Worm (Caenorhabditis elegans) whole organism, L4 larva: ENCODE results near the gene F37B4.10.
A peak's percentile ranks its signal among the peaks of the same experiment; 100 is the strongest.

Source experiments
- F10B5.3 ChIP-seq: sonication (generic microtip); optimal IDR thresholded peaks from 2 replicates; lab custom pipeline; 2016; ENCODE audit warnings: mild to moderate bottlenecking, missing genetic modification characterization, missing compliant biosample characterization
- F44E2.7 ChIP-seq: fragments of 200-800 bp; sonication (Bioruptor generic); IDR thresholded peaks from 2 replicates; pipeline ENCODE4 v2.1.2; 2022; ENCODE audit warnings: missing genetic modification characterization, missing compliant biosample characterization
- R02D3.7 ChIP-seq: fragments of 150-350 bp; sonication (generic microtip); optimal IDR thresholded peaks from 3 replicates; lab custom pipeline; 2014; ENCODE audit warnings: missing biosample characterization, missing genetic modification characterization
- T26A8.4 ChIP-seq: fragments of 200-800 bp; sonication (Bioruptor generic); IDR thresholded peaks from 2 replicates; pipeline ENCODE4 v1.3.6; 2022; ENCODE audit warnings: missing genetic modification characterization, missing compliant biosample characterization
- Y105C5A.15 ChIP-seq: fragments of 200-800 bp; sonication (Bioruptor generic); IDR thresholded peaks from 2 replicates; pipeline ENCODE4 v1.3.6; 2022; ENCODE audit warnings: missing genetic modification characterization, missing compliant biosample characterization
- Y48G9A.11 ChIP-seq: fragments of 200-800 bp; sonication (Bioruptor generic); IDR thresholded peaks from 2 replicates; pipeline ENCODE4 v1.3.6; 2022; ENCODE audit warnings: missing genetic modification reagents, missing genetic modification characterization, missing compliant biosample characterization
- Y5F2A.4 ChIP-seq: fragments of 200-800 bp; sonication (Bioruptor generic); optimal IDR thresholded peaks from 2 replicates; lab custom pipeline; 2018; ENCODE audit warnings: mild to moderate bottlenecking, missing genetic modification characterization, missing compliant biosample characterization
- Y75B8A.6 ChIP-seq: fragments of 200-800 bp; sonication (Bioruptor generic); IDR thresholded peaks from 2 replicates; pipeline ENCODE4 v1.3.6; 2022; ENCODE audit warnings: missing genetic modification reagents, missing genetic modification characterization, missing compliant biosample characterization
- aha-1 ChIP-seq: fragments of 150-350 bp; peaks from one replicate; lab custom pipeline; 2014; ENCODE audit warnings: missing biosample characterization, missing genetic modification characterization
- arid-1 ChIP-seq: fragments of 200-800 bp; sonication (Bioruptor generic); conservative IDR thresholded peaks from 2 replicates; pipeline ENCODE4 v1.3.6; 2022; ENCODE audit warnings: missing genetic modification reagents, missing genetic modification characterization, missing compliant biosample characterization
- attf-4 ChIP-seq: sonication (generic microtip); optimal IDR thresholded peaks from 3 replicates; lab custom pipeline; 2017; ENCODE audit warnings: missing biosample characterization, missing genetic modification characterization
- ceh-32 ChIP-seq: sonication (generic microtip); optimal IDR thresholded peaks from 2 replicates; lab custom pipeline; 2016; ENCODE audit warnings: mild to moderate bottlenecking, missing genetic modification characterization, missing compliant biosample characterization; ENCODE audit not compliant: poor library complexity
- daf-12 ChIP-seq: fragments of 150-350 bp; optimal IDR thresholded peaks from 2 replicates; lab custom pipeline; 2014; ENCODE audit warnings: missing biosample characterization, missing genetic modification reagents, missing genetic modification characterization
- daf-16 ChIP-seq, 3 experiments: sonication (generic microtip); optimal IDR thresholded peaks; 2 replicates each; lab custom pipeline; 2016 to 2017; ENCODE audit warnings: missing genetic modification characterization in 3 of 3, missing genetic modification reagents in 3 of 3, mild to moderate bottlenecking in 2 of 3, missing compliant biosample characterization in 2 of 3, missing biosample characterization in 1 of 3, moderate library complexity in 1 of 3
- dmd-6 ChIP-seq: fragments of 200-800 bp; sonication (Bioruptor generic); IDR thresholded peaks from 2 replicates; pipeline ENCODE4 v1.3.6; 2022; ENCODE audit warnings: missing genetic modification reagents, missing genetic modification characterization, missing compliant biosample characterization
- dmd-8 ChIP-seq: fragments of 200-800 bp; sonication (Bioruptor generic); IDR thresholded peaks from 2 replicates; pipeline ENCODE4 v1.3.6; 2022; ENCODE audit warnings: missing genetic modification characterization, missing compliant biosample characterization
- dpl-1 ChIP-seq: fragments of 150-350 bp; optimal IDR thresholded peaks from 2 replicates; lab custom pipeline; 2014; ENCODE audit warnings: missing biosample characterization, missing genetic modification reagents, missing genetic modification characterization
- duxl-1 ChIP-seq: sonication (generic microtip); optimal IDR thresholded peaks from 2 replicates; lab custom pipeline; 2016; ENCODE audit warnings: mild to moderate bottlenecking, missing genetic modification characterization, moderate library complexity, missing compliant biosample characterization; ENCODE audit not compliant: poor library complexity
- dve-1 ChIP-seq: sonication (generic microtip); optimal IDR thresholded peaks from 2 replicates; lab custom pipeline; 2017; ENCODE audit warnings: antibody characterized with exemption, mild to moderate bottlenecking, missing genetic modification characterization, missing compliant biosample characterization; ENCODE audit not compliant: insufficient read depth
- egl-43 ChIP-seq: fragments of 200-800 bp; sonication (Bioruptor generic); IDR thresholded peaks from 2 replicates; pipeline ENCODE4 v1.3.6; 2022; ENCODE audit warnings: missing genetic modification reagents, missing genetic modification characterization, missing compliant biosample characterization
- lim-7 ChIP-seq: fragments of 200-800 bp; sonication (Bioruptor generic); IDR thresholded peaks from 2 replicates; pipeline ENCODE4 v1.3.6; 2022; ENCODE audit warnings: missing genetic modification characterization, missing compliant biosample characterization
- lin-1 ChIP-seq: fragments of 200-800 bp; sonication (Bioruptor generic); IDR thresholded peaks from 2 replicates; pipeline ENCODE4 v1.3.6; 2022; ENCODE audit warnings: missing genetic modification reagents, missing genetic modification characterization, missing compliant biosample characterization
- lin-29 ChIP-seq: fragments of 200-800 bp; sonication (Bioruptor generic); IDR thresholded peaks from 2 replicates; pipeline ENCODE4 v1.3.6; 2022; ENCODE audit warnings: missing genetic modification reagents, missing genetic modification characterization, missing compliant biosample characterization
- mdl-1 ChIP-seq, 2 experiments: fragments of 150-350 bp in 1 of 2; sonication (generic microtip) in 1 of 2; optimal IDR thresholded peaks; 2 replicates each; lab custom pipeline; 2014 to 2017; ENCODE audit warnings: missing biosample characterization in 2 of 2, missing genetic modification characterization in 2 of 2
- mdt-29 ChIP-seq: fragments of 200-800 bp; sonication (Bioruptor generic); IDR thresholded peaks from 2 replicates; pipeline ENCODE4 v1.3.6; 2022; ENCODE audit warnings: missing genetic modification reagents, missing genetic modification characterization, missing compliant biosample characterization
- mes-2 ChIP-seq: sonication (generic microtip); optimal IDR thresholded peaks from 2 replicates; lab custom pipeline; 2016; ENCODE audit warnings: missing genotype, mild to moderate bottlenecking, missing genetic modification characterization, missing compliant biosample characterization; ENCODE audit not compliant: poor library complexity, severe bottlenecking
- mxl-2 ChIP-seq: fragments of 200-800 bp; sonication (Bioruptor generic); conservative IDR thresholded peaks from 2 replicates; pipeline ENCODE4 v1.3.6; 2022; ENCODE audit warnings: missing genetic modification reagents, missing genetic modification characterization, missing compliant biosample characterization
- nhr-11 ChIP-seq: fragments of 150-350 bp; optimal IDR thresholded peaks from 2 replicates; lab custom pipeline; 2014; ENCODE audit warnings: missing biosample characterization, missing genetic modification characterization
- nhr-28 ChIP-seq: fragments of 150-350 bp; optimal IDR thresholded peaks from 2 replicates; lab custom pipeline; 2014; ENCODE audit warnings: missing biosample characterization, missing genetic modification characterization
- nhr-41 ChIP-seq: fragments of 200-800 bp; sonication (Bioruptor generic); IDR thresholded peaks from 2 replicates; pipeline ENCODE4 v1.3.6; 2022; ENCODE audit warnings: missing genetic modification reagents, missing genetic modification characterization, missing compliant biosample characterization
- nhr-48 ChIP-seq: sonication (generic microtip); optimal IDR thresholded peaks from 2 replicates; lab custom pipeline; 2016; ENCODE audit warnings: mild to moderate bottlenecking, missing genetic modification characterization, missing compliant biosample characterization
- nhr-6 ChIP-seq: fragments of 150-350 bp; optimal IDR thresholded peaks from 2 replicates; lab custom pipeline; 2014; ENCODE audit warnings: missing biosample characterization, missing genetic modification characterization
- nhr-77 ChIP-seq: fragments of 150-350 bp; optimal IDR thresholded peaks from 2 replicates; lab custom pipeline; 2014; ENCODE audit warnings: missing biosample characterization, missing genetic modification characterization
- php-3 ChIP-seq: fragments of 200-800 bp; sonication (Bioruptor generic); IDR thresholded peaks from 2 replicates; pipeline ENCODE4 v1.3.6; 2022; ENCODE audit warnings: missing genetic modification reagents, missing genetic modification characterization, missing compliant biosample characterization
- pqm-1 ChIP-seq: sonication (generic microtip); optimal IDR thresholded peaks from 2 replicates; lab custom pipeline; 2017; ENCODE audit warnings: missing biosample characterization, missing genetic modification characterization
- rbr-2 ChIP-seq: sonication (generic microtip); optimal IDR thresholded peaks from 2 replicates; lab custom pipeline; 2016; ENCODE audit warnings: missing genotype, missing genetic modification characterization, missing compliant biosample characterization
- set-16 ChIP-seq: fragments of 200-800 bp; sonication (Bioruptor generic); IDR thresholded peaks from 2 replicates; pipeline ENCODE4 v1.3.6; 2022; ENCODE audit warnings: missing genetic modification reagents, missing genetic modification characterization, missing compliant biosample characterization
- skn-1 ChIP-seq: fragments of 150-350 bp; optimal IDR thresholded peaks from 2 replicates; lab custom pipeline; 2014; ENCODE audit warnings: missing biosample characterization, missing genetic modification characterization
- unc-130 ChIP-seq: sonication (generic microtip); optimal IDR thresholded peaks from 2 replicates; lab custom pipeline; 2016; ENCODE audit warnings: missing genetic modification reagents, missing genetic modification characterization, missing compliant biosample characterization
- unc-62 ChIP-seq, 3 experiments: fragments of 150-350 bp in 1 of 3; sonication (generic microtip); optimal IDR thresholded peaks in 2 of 3; peaks in 1 of 3; 1 replicate in 1 of 3; 2 replicates in 2 of 3; lab custom pipeline; 2014 to 2017; ENCODE audit warnings: missing biosample characterization in 3 of 3, missing genetic modification characterization in 3 of 3, missing genetic modification reagents in 3 of 3, missing genotype in 1 of 3
- zag-1 ChIP-seq: fragments of 150-350 bp; optimal IDR thresholded peaks from 2 replicates; lab custom pipeline; 2014; ENCODE audit warnings: missing biosample characterization, missing genetic modification characterization
- zfp-2 ChIP-seq: sonication (generic microtip); optimal IDR thresholded peaks from 2 replicates; lab custom pipeline; 2016; ENCODE audit warnings: mild to moderate bottlenecking, missing genetic modification characterization, missing compliant biosample characterization

Gene F37B4.10

ce11 chrV:2880356-2880755 is 2.9 kb upstream of the F37B4.10 start:
- TF ChIP-seq skn-1 (tag; lab: Kevin White, UChicago) = no peak
- TF ChIP-seq arid-1 = no peak
- no peak for TF ChIP-seq T26A8.4 (GFP tag; lab: Robert Waterston, UW)
- TF ChIP-seq dmd-6 = peak; percentile 66
- no peak for TF ChIP-seq lin-1 (GFP tag; lab: Robert Waterston, UW)
- TF ChIP-seq nhr-77 = peak; percentile 17
- no peak for TF ChIP-seq zfp-2 (tag; lab: Kevin White, UChicago)
- TF ChIP-seq nhr-41 (GFP tag; lab: Robert Waterston, UW) = no peak
- no peak for TF ChIP-seq mdl-1 (tag; optimal IDR thresholded peaks at IDR 0.05; lab: Kevin White, UChicago)
- TF ChIP-seq pqm-1 (tag; lab: Kevin White, UChicago) = peak; percentile 74
- no peak for TF ChIP-seq Y5F2A.4 (GFP tag; lab: Kevin White, UChicago)
- no peak for TF ChIP-seq F44E2.7
- TF ChIP-seq R02D3.7 (tag; lab: Kevin White, UChicago) = no peak
- peak; percentile 86 for TF ChIP-seq nhr-28
- TF ChIP-seq attf-4 (tag; lab: Kevin White, UChicago) = no peak
- peak; percentile 47 for TF ChIP-seq dve-1 (tag; lab: Kevin White, UChicago)
- peak; percentile 75 for TF ChIP-seq php-3
- no peak for TF ChIP-seq daf-16 (GFP tag; optimal IDR thresholded peaks at IDR 0.05; lab: Kevin White, UChicago)
- TF ChIP-seq daf-16 (tag; optimal IDR thresholded peaks at IDR 0.05; lab: Kevin White, UChicago) = peak; percentile 31
- no peak for TF ChIP-seq mes-2 (tag; lab: Kevin White, UChicago)
- TF ChIP-seq daf-12 (tag; lab: Kevin White, UChicago) = no peak
- no peak for TF ChIP-seq mxl-2 (GFP tag; lab: Robert Waterston, UW)
- no peak for TF ChIP-seq lim-7 (GFP tag; lab: Robert Waterston, UW)
- no peak for TF ChIP-seq ceh-32 (tag; lab: Kevin White, UChicago)
- TF ChIP-seq unc-62 (GFP tag; optimal IDR thresholded peaks at IDR 0.05 in 1 of 2; lab: Kevin White, UChicago) = peak in 1 of 2 experiments; percentile 70
- no peak for TF ChIP-seq unc-62 (tag; optimal IDR thresholded peaks at IDR 0.05; lab: Kevin White, UChicago)

- TF ChIP-seq Y75B8A.6 (GFP tag; lab: Robert Waterston, UW) = no peak
- peak; percentile 63 for TF ChIP-seq aha-1 (tag; lab: Kevin White, UChicago)
- TF ChIP-seq dmd-8 (GFP tag; lab: Robert Waterston, UW) = 0 out of 2 replicates have a peak, but pooled peaks have one; percentile 47
- no peak for TF ChIP-seq nhr-48
These were observed 2.4 kb upstream of the F37B4.10 start, which contains the start of gene str-39 for ce11 chrV:2879801-2880200. TSS of gene str-39 (minus strand) at chrV:2879901.

- TF ChIP-seq skn-1 (tag; lab: Kevin White, UChicago) = no peak
- TF ChIP-seq unc-130 (GFP tag; lab: Kevin White, UChicago) = no peak
- no peak for TF ChIP-seq egl-43 (GFP tag; lab: Robert Waterston, UW)
- peak; percentile 65 for TF ChIP-seq aha-1 (tag; lab: Kevin White, UChicago)
- TF ChIP-seq php-3 = 0 out of 2 replicates have a peak, but pooled peaks have one; percentile 13
- no peak for TF ChIP-seq Y105C5A.15 (GFP tag; lab: Robert Waterston, UW)
- no peak for TF ChIP-seq duxl-1 (tag; lab: Kevin White, UChicago)
- no peak for TF ChIP-seq F44E2.7
- no peak for TF ChIP-seq mdt-29 (GFP tag; lab: Robert Waterston, UW)
- no peak for TF ChIP-seq nhr-11 (tag; lab: Kevin White, UChicago)
- TF ChIP-seq daf-16 (GFP tag; optimal IDR thresholded peaks at IDR 0.05; lab: Kevin White, UChicago) = no peak
- TF ChIP-seq daf-16 (tag; optimal IDR thresholded peaks at IDR 0.05; lab: Kevin White, UChicago) = no peak
- TF ChIP-seq unc-62 (GFP tag; optimal IDR thresholded peaks at IDR 0.05 in 1 of 2; lab: Kevin White, UChicago) = peak in 1 of 2 experiments; percentile 76
- no peak for TF ChIP-seq unc-62 (tag; optimal IDR thresholded peaks at IDR 0.05; lab: Kevin White, UChicago)
- TF ChIP-seq F10B5.3 (tag; lab: Kevin White, UChicago) = no peak
- TF ChIP-seq dpl-1 (GFP tag; lab: Kevin White, UChicago) = no peak
- TF ChIP-seq mdl-1 (tag; optimal IDR thresholded peaks at IDR 0.05; lab: Kevin White, UChicago) = no peak
- no peak for TF ChIP-seq rbr-2 (tag; lab: Kevin White, UChicago)
- no peak for TF ChIP-seq lin-29 (GFP tag; lab: Robert Waterston, UW)
- no peak for TF ChIP-seq lin-1 (GFP tag; lab: Robert Waterston, UW)
- TF ChIP-seq nhr-6 (tag; lab: Kevin White, UChicago) = no peak
- TF ChIP-seq set-16 = no peak
- no peak for TF ChIP-seq Y48G9A.11
- no peak for TF ChIP-seq zag-1 (tag; lab: Kevin White, UChicago)
These were observed 1.1 kb downstream of the F37B4.10 start for ce11 chrV:2876188-2876831.
